Worm (Caenorhabditis elegans) whole organism, early embryonic: Measurements from ENCODE around the gene srx-67.

ENCODE experiments used
- ama-1 ChIP-seq: fragments of 150-350 bp; optimal IDR thresholded peaks from 2 replicates; lab custom pipeline; 2014
- ceh-13 ChIP-seq: fragments of 200-800 bp; sonication (Bioruptor generic); optimal IDR thresholded peaks from 2 replicates; lab custom pipeline; 2018; ENCODE audit warnings: mild to moderate bottlenecking, missing genetic modification characterization, missing compliant biosample characterization
- flt-1 ChIP-seq: fragments of 200-800 bp; sonication (Bioruptor generic); IDR thresholded peaks from 2 replicates; pipeline ENCODE4 v1.3.6; 2022; ENCODE audit warnings: missing genetic modification characterization, missing compliant biosample characterization
- hmbx-1 ChIP-seq: sonication (generic microtip); optimal IDR thresholded peaks from 2 replicates; lab custom pipeline; 2016; ENCODE audit warnings: mild to moderate bottlenecking, missing genetic modification characterization, missing compliant biosample characterization
- hmg-4 ChIP-seq: fragments of 200-800 bp; sonication (Bioruptor generic); optimal IDR thresholded peaks from 2 replicates; lab custom pipeline; 2018; ENCODE audit warnings: mild to moderate bottlenecking, missing genetic modification characterization, missing compliant biosample characterization
- hnd-1 ChIP-seq: sonication (generic microtip); optimal IDR thresholded peaks from 2 replicates; lab custom pipeline; 2016; ENCODE audit warnings: missing genetic modification characterization, missing compliant biosample characterization
- tbx-37 ChIP-seq: fragments of 200-800 bp; sonication (Bioruptor generic); conservative IDR thresholded peaks from 2 replicates; pipeline ENCODE4 v1.3.6; 2022; ENCODE audit warnings: missing genetic modification reagents, missing genetic modification characterization, missing compliant biosample characterization

DNA sequence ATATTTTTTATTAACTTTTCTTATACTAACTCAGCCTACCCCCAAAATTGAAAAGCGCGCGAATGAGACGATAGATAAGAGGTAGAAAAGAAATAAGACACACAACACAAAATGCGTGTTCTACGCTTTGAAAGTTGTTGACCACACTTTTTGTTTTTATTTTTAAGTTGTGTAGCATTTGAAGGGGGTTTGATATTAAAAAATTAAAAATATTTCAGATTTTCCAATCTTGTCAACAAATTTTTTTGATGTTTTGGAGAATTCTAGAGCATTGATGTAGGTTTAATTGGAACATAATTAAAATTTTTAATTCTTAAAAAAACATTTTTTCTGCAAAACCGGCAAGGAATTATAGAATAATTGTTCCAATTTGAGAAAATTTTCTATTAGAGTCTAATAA lies 44.7 kb downstream of the srx-67 start, which contains the start of gene cyp-34A6:
- TF ChIP-seq ama-1 (no peak), flt-1 (GFP tag; lab: Robert Waterston, UW) (no peak), hmg-4 (GFP tag; lab: Kevin White, UChicago) (no peak), ceh-13 (GFP tag; lab: Kevin White, UChicago) (no peak), hnd-1 (tag; lab: Kevin White, UChicago) (no peak), tbx-37 (GFP tag; lab: Robert Waterston, UW) (no peak), hmbx-1 (tag; lab: Kevin White, UChicago) (no peak)
